Worm (Caenorhabditis elegans) whole organism, young adult: ENCODE data around the gene glb-22.

Source experiments
- C17E4.6 ChIP-seq: fragments of 200-800 bp; sonication (Bioruptor generic); IDR thresholded peaks from 2 replicates; pipeline ENCODE4 v1.3.6; 2022; ENCODE audit warnings: missing genetic modification reagents, missing genetic modification characterization, missing compliant biosample characterization
- D2030.7 ChIP-seq: fragments of 200-800 bp; sonication (Bioruptor generic); IDR thresholded peaks from 2 replicates; pipeline ENCODE4 v1.3.6; 2022; ENCODE audit warnings: missing genetic modification reagents, missing genetic modification characterization, missing compliant biosample characterization
- F37B4.10 ChIP-seq: fragments of 200-800 bp; sonication (Bioruptor generic); IDR thresholded peaks from 2 replicates; pipeline ENCODE4 v1.3.6; 2022; ENCODE audit warnings: missing genetic modification characterization, missing compliant biosample characterization
- F39B2.1 ChIP-seq: fragments of 200-800 bp; sonication (Bioruptor generic); IDR thresholded peaks from 2 replicates; pipeline ENCODE4 v1.3.6; 2022; ENCODE audit warnings: missing genetic modification reagents, missing genetic modification characterization, missing compliant biosample characterization
- F55B11.4 ChIP-seq: sonication (generic microtip); optimal IDR thresholded peaks from 2 replicates; lab custom pipeline; 2016; ENCODE audit warnings: missing compliant biosample characterization, missing genetic modification characterization, borderline replicate concordance; ENCODE audit not compliant: insufficient read depth
- K12H6.12 ChIP-seq: fragments of 200-800 bp; sonication (Bioruptor generic); optimal IDR thresholded peaks from 2 replicates; lab custom pipeline; 2018; ENCODE audit warnings: mild to moderate bottlenecking, missing genetic modification characterization, missing compliant biosample characterization
- T26A5.8 ChIP-seq: sonication (generic microtip); optimal IDR thresholded peaks from 2 replicates; lab custom pipeline; 2016; ENCODE audit warnings: missing genetic modification characterization, missing compliant biosample characterization
- akir-1 ChIP-seq: fragments of 200-800 bp; sonication (Bioruptor generic); optimal IDR thresholded peaks from 2 replicates; lab custom pipeline; 2018; ENCODE audit warnings: mild to moderate bottlenecking, missing genetic modification characterization, moderate library complexity, missing compliant biosample characterization
- atf-7 ChIP-seq: sonication (generic microtip); optimal IDR thresholded peaks from 2 replicates; lab custom pipeline; 2017; ENCODE audit warnings: mild to moderate bottlenecking, missing genetic modification characterization, missing compliant biosample characterization
- athp-1 ChIP-seq: sonication (generic microtip); optimal IDR thresholded peaks from 2 replicates; lab custom pipeline; 2017; ENCODE audit warnings: mild to moderate bottlenecking, missing genetic modification characterization, missing compliant biosample characterization
- ceh-40 ChIP-seq: fragments of 200-800 bp; sonication (Bioruptor generic); IDR thresholded peaks from 2 replicates; pipeline ENCODE4 v1.3.6; 2022; ENCODE audit warnings: missing genetic modification characterization, missing compliant biosample characterization
- ceh-58 ChIP-seq: fragments of 200-800 bp; sonication (Bioruptor generic); IDR thresholded peaks from 2 replicates; pipeline ENCODE4 v1.3.6; 2022; ENCODE audit warnings: missing genetic modification characterization, missing compliant biosample characterization
- dpff-1 ChIP-seq: sonication (generic microtip); optimal IDR thresholded peaks from 2 replicates; lab custom pipeline; 2017; ENCODE audit warnings: mild to moderate bottlenecking, missing genetic modification characterization, missing compliant biosample characterization
- egl-18 ChIP-seq: fragments of 200-800 bp; sonication (Bioruptor generic); IDR thresholded peaks from 2 replicates; pipeline ENCODE4 v1.3.6; 2022; ENCODE audit warnings: missing genetic modification reagents, missing genetic modification characterization, missing compliant biosample characterization
- egrh-3 ChIP-seq: fragments of 200-800 bp; sonication (Bioruptor generic); IDR thresholded peaks from 2 replicates; pipeline ENCODE4 v1.3.6; 2022; ENCODE audit warnings: missing genetic modification reagents, missing genetic modification characterization, missing compliant biosample characterization
- him-1 ChIP-seq: sonication (generic microtip); optimal IDR thresholded peaks from 2 replicates; lab custom pipeline; 2016; ENCODE audit warnings: missing genotype, missing genetic modification reagents, missing genetic modification characterization, missing compliant biosample characterization
- hsf-1 ChIP-seq: fragments of 200-800 bp; sonication (Bioruptor generic); IDR thresholded peaks from 2 replicates; pipeline ENCODE4 v1.3.6; 2022; ENCODE audit warnings: missing genetic modification reagents, missing genetic modification characterization, missing compliant biosample characterization
- let-607 ChIP-seq, 2 experiments: fragments of 200-800 bp in 1 of 2; sonication (Bioruptor generic) in 1 of 2; sonication (generic microtip) in 1 of 2; optimal IDR thresholded peaks; 2 replicates each; lab custom pipeline; 2016 to 2018; ENCODE audit warnings: mild to moderate bottlenecking in 2 of 2, missing compliant biosample characterization in 2 of 2, missing genetic modification characterization in 2 of 2, moderate library complexity in 2 of 2, missing genotype in 1 of 2
- lin-54 ChIP-seq: fragments of 200-800 bp; sonication (Bioruptor generic); optimal IDR thresholded peaks from 2 replicates; lab custom pipeline; 2018; ENCODE audit warnings: mild to moderate bottlenecking, missing genetic modification characterization, missing compliant biosample characterization
- lsl-1 ChIP-seq: fragments of 200-800 bp; sonication (Bioruptor generic); optimal IDR thresholded peaks from 2 replicates; lab custom pipeline; 2018; ENCODE audit warnings: mild to moderate bottlenecking, missing genetic modification characterization, moderate library complexity, missing compliant biosample characterization
- madf-10 ChIP-seq: sonication (generic microtip); optimal IDR thresholded peaks from 2 replicates; lab custom pipeline; 2016; ENCODE audit warnings: mild to moderate bottlenecking, missing genetic modification characterization, missing compliant biosample characterization
- madf-3 ChIP-seq: fragments of 200-800 bp; sonication (Bioruptor generic); IDR thresholded peaks from 2 replicates; pipeline ENCODE4 v1.3.6; 2022; ENCODE audit warnings: missing genetic modification reagents, missing genetic modification characterization, missing compliant biosample characterization
- mxl-1 ChIP-seq: sonication (generic microtip); optimal IDR thresholded peaks from 2 replicates; lab custom pipeline; 2016; ENCODE audit warnings: missing genetic modification characterization, missing compliant biosample characterization
- nhr-80 ChIP-seq: sonication (generic microtip); optimal IDR thresholded peaks from 2 replicates; lab custom pipeline; 2016; ENCODE audit warnings: missing genetic modification characterization, missing compliant biosample characterization
- nhr-90 ChIP-seq: sonication (generic microtip); optimal IDR thresholded peaks from 2 replicates; lab custom pipeline; 2016; ENCODE audit warnings: missing genotype, mild to moderate bottlenecking, missing genetic modification characterization, missing compliant biosample characterization
- pha-4 ChIP-seq: fragments of 150-350 bp; sonication (generic microtip); optimal IDR thresholded peaks from 2 replicates; lab custom pipeline; 2014; ENCODE audit warnings: missing biosample characterization, missing genetic modification reagents, missing genetic modification characterization
- rec-8 ChIP-seq, 2 experiments: sonication (generic microtip); optimal IDR thresholded peaks; 2 replicates each; lab custom pipeline; 2016; ENCODE audit warnings: mild to moderate bottlenecking in 2 of 2, missing genetic modification characterization in 2 of 2, missing genetic modification reagents in 2 of 2, missing genotype in 2 of 2, missing biosample characterization in 1 of 2, missing compliant biosample characterization in 1 of 2, moderate library complexity in 1 of 2
- repo-1 ChIP-seq: sonication (generic microtip); optimal IDR thresholded peaks from 2 replicates; lab custom pipeline; 2017; ENCODE audit warnings: mild to moderate bottlenecking, missing genetic modification characterization, missing compliant biosample characterization
- sea-2 ChIP-seq: fragments of 200-800 bp; sonication (Bioruptor generic); IDR thresholded peaks from 2 replicates; pipeline ENCODE4 v1.3.6; 2022; ENCODE audit warnings: missing genetic modification characterization, missing compliant biosample characterization
- snpc-3.4 ChIP-seq: sonication (generic microtip); optimal IDR thresholded peaks from 2 replicates; lab custom pipeline; 2017; ENCODE audit warnings: missing genetic modification characterization, mild to moderate bottlenecking, missing compliant biosample characterization, antibody characterized with exemption, moderate library complexity, missing genotype, missing genetic modification reagents
- unc-130 ChIP-seq: sonication (generic microtip); optimal IDR thresholded peaks from 2 replicates; lab custom pipeline; 2016; ENCODE audit warnings: missing genetic modification reagents, missing genetic modification characterization, missing compliant biosample characterization
- ztf-18 ChIP-seq: sonication (generic microtip); optimal IDR thresholded peaks from 2 replicates; lab custom pipeline; 2016; ENCODE audit warnings: missing genotype, mild to moderate bottlenecking, missing genetic modification characterization, missing compliant biosample characterization
- ztf-28 ChIP-seq: fragments of 200-800 bp; sonication (Bioruptor generic); IDR thresholded peaks from 2 replicates; pipeline ENCODE4 v1.3.6; 2022; ENCODE audit warnings: missing genetic modification reagents, missing genetic modification characterization, missing compliant biosample characterization
- ztf-3 ChIP-seq: fragments of 200-800 bp; sonication (Bioruptor generic); optimal IDR thresholded peaks from 2 replicates; lab custom pipeline; 2018; ENCODE audit warnings: mild to moderate bottlenecking, missing genetic modification characterization, missing compliant biosample characterization

glb-22 gene

ce11 chrV:14558757-14559156 is 41.3 kb upstream of the glb-22 start, which contains the start of gene C53A5.9 (continued):
- TF ChIP-seq ztf-18 (tag; lab: Kevin White, UChicago) (no peak), egrh-3 (GFP tag; lab: Robert Waterston, UW) (no peak)

- TF ChIP-seq ceh-40 (GFP tag; lab: Robert Waterston, UW) (no peak), athp-1 (no peak), dpff-1 (tag; lab: Kevin White, UChicago) (no peak), snpc-3.4 (tag; lab: Kevin White, UChicago) (no peak)
Observed at ce11 chrV:14559312-14559711, 40.8 kb upstream of the glb-22 start, which contains the start of gene srt-32. srt-32 (plus strand) TSS chrV:14559612.

ce11 chrV:14562589-14562988 is 37.5 kb upstream of the glb-22 start, which contains the start of gene C53A5.11:
C53A5.11 (plus strand) TSS chrV:14562889.
- TF ChIP-seq madf-3 (GFP tag; lab: Robert Waterston, UW) (no peak), F39B2.1 (no peak), ceh-58 (GFP tag; lab: Robert Waterston, UW) (no peak), let-607 (tag; optimal IDR thresholded peaks at IDR 0.05; lab: Kevin White, UChicago) (no peak), pha-4 (tag; lab: Kevin White, UChicago) (no peak), rec-8 (tag; optimal IDR thresholded peaks at IDR 0.05; lab: Kevin White, UChicago) (no peak), mxl-1 (tag; lab: Kevin White, UChicago) (no peak), unc-130 (GFP tag; lab: Kevin White, UChicago) (no peak), ztf-28 (GFP tag; lab: Robert Waterston, UW) (no peak), lsl-1 (GFP tag; lab: Kevin White, UChicago) (no peak), C17E4.6 (GFP tag; lab: Robert Waterston, UW) (no peak), egl-18 (GFP tag; lab: Robert Waterston, UW) (no peak), him-1 (no peak), sea-2 (GFP tag; lab: Robert Waterston, UW) (no peak), F55B11.4 (tag; lab: Kevin White, UChicago) (no peak)
- TF ChIP-seq, all 124 proteins: peak for 0

ce11 chrV:14576745-14577373 is 23.2 kb upstream of the glb-22 start:
- TF ChIP-seq madf-10 (tag; lab: Kevin White, UChicago) (no peak), unc-130 (GFP tag; lab: Kevin White, UChicago) (no peak), hsf-1 (no peak)
- TF ChIP-seq, all 124 proteins: peak for 0

- TF ChIP-seq repo-1 (tag; lab: Kevin White, UChicago): no peak
- no peak for TF ChIP-seq D2030.7
- no peak for TF ChIP-seq F37B4.10 (GFP tag; lab: Robert Waterston, UW)
- TF ChIP-seq nhr-80 (tag; lab: Kevin White, UChicago): no peak
- no peak for TF ChIP-seq nhr-90 (tag; lab: Kevin White, UChicago)
- TF ChIP-seq madf-10 (tag; lab: Kevin White, UChicago): no peak
- TF ChIP-seq lsl-1 (GFP tag; lab: Kevin White, UChicago): no peak
- TF ChIP-seq ztf-3 (GFP tag; lab: Kevin White, UChicago): no peak
- no peak for TF ChIP-seq akir-1 (GFP tag; lab: Kevin White, UChicago)
- no peak for TF ChIP-seq lin-54
- no peak for TF ChIP-seq K12H6.12 (tag; lab: Kevin White, UChicago)
- TF ChIP-seq T26A5.8 (tag; lab: Kevin White, UChicago): no peak
- no peak for TF ChIP-seq F55B11.4 (tag; lab: Kevin White, UChicago)
- no peak for TF ChIP-seq atf-7 (tag; lab: Kevin White, UChicago)
- TF ChIP-seq, all 124 proteins: peak for 0
Observed at ce11 chrV:14579619-14580018, 20.5 kb upstream of the glb-22 start, which contains the start of gene gar-3. gar-3 (minus strand) TSS chrV:14579719.
